Worm (Caenorhabditis elegans): Measurements from ENCODE around the gene aagr-2.
"Not testable (repeated sequence)": the region's sequence is repeated elsewhere in the genome, so short reads cannot be mapped to it uniquely, and the experiment has no call there.

Gene aagr-2

DNA sequence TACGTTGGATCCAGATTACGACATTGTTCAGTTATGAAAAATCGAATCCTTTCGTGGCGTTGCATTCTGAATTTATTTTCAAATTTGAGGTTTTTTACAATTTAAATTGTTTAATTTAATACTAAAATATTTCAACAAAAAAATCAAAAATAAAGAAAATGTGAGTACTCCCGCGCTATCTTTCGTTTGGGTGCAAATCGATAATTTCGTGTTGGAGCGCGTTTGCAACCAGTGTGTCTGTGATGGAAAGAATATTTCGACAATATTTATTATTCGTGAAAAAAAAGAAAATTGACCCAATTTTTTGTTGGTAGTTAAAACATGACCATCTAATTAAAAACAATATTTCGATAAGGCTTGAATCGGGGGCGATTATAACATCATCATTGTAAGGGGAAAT, 23.0 kb downstream of the aagr-2 start, which contains the start of gene R05F9.9 (continued):
- peak; percentile 64 for TF ChIP-seq ama-1 (optimal IDR thresholded peaks at IDR 0.05)
- no peak for TF ChIP-seq ama-1 (GFP tag; optimal IDR thresholded peaks at IDR 0.05)
- no peak for TF ChIP-seq Y56A3A.18 (GFP tag; IDR thresholded peaks at IDR 0.05)
- TF ChIP-seq lir-1 (GFP tag; conservative IDR thresholded peaks at IDR 0.05): no peak
- peak; percentile 37 for TF ChIP-seq ZK185.1 (tag; optimal IDR thresholded peaks at IDR 0.05; ENCODE audit: poor library complexity, severe bottlenecking)
- no peak for TF ChIP-seq pha-4 (tag; optimal IDR thresholded peaks at IDR 0.05)
- no peak for TF ChIP-seq rcor-1 (GFP tag; IDR thresholded peaks at IDR 0.05)
- TF ChIP-seq T26A5.8 (tag; optimal IDR thresholded peaks at IDR 0.05): no peak
- no peak for TF ChIP-seq somi-1 (GFP tag; optimal IDR thresholded peaks at IDR 0.05)
- TF ChIP-seq Y53G8AR.9 (GFP tag; conservative IDR thresholded peaks at IDR 0.05): peak; percentile 86
- no peak for TF ChIP-seq ztf-28 (GFP tag; IDR thresholded peaks at IDR 0.05)
- no peak for TF ChIP-seq lsy-27 (tag; optimal IDR thresholded peaks at IDR 0.05; ENCODE audit: borderline replicate concordance, insufficient read depth)
- no peak for TF ChIP-seq K12H6.12 (tag; optimal IDR thresholded peaks at IDR 0.05)
- peak; percentile 52 for TF ChIP-seq nfyb-1 (GFP tag; IDR thresholded peaks at IDR 0.05)
- TF ChIP-seq tlf-1 (GFP tag; optimal IDR thresholded peaks at IDR 0.05): peak; percentile 8

DNA sequence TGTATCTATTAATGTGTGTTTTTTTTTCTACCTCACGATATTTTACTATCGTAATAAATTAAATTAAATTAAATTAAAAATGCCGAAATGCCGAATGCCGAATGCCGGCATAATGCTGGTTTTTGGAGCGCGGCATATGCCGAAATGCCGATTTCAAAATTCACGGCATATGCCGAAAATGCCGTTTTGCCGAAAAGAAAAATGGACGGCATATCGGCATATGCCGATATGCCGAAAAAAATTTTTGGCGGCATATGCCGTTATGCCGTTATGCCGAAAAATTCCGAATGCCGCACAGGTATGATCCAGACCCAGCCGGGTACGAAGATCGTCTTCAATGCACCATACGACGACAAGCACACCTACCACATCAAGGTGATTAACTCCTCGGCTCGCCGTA, 26.5 kb downstream of the aagr-2 start, which contains the start of gene msp-32:
Gene msp-32 (plus strand): TSS at position 301 of the 400 bp plus-strand sequence.
- TF ChIP-seq C06A6.2 (GFP tag; conservative IDR thresholded peaks at IDR 0.05); ceh-58 (GFP tag; IDR thresholded peaks at IDR 0.05); F49E8.2 (tag; optimal IDR thresholded peaks at IDR 0.05; ENCODE audit: insufficient read depth): not testable (repeated sequence)

DNA sequence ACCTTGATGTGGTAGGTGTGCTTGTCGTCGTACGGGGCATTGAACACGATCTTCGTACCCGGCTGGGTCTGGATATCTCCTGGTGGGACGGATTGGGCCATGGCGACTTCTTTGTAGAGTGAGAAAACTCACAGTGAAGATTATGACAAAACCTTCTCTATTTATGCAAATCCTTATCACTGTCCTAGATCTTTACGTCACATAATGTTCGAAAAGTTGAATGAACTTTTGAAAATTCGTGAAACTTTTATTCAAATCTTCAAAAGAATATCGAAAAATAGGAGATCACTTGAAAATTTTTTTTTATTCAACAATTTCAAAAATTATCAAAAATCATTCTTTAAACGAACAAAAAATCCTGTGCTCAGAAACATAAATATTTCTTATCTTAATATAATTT, 32.5 kb downstream of the aagr-2 start, which contains the start of gene msp-33:
Gene msp-33 (minus strand): TSS at position 101 of the 400 bp plus-strand sequence.
- 0 out of 2 replicates have a peak, but pooled peaks have one; percentile 66 for TF ChIP-seq nhr-120 (GFP tag; IDR thresholded peaks at IDR 0.05)
- no peak for TF ChIP-seq ztf-26 (tag; optimal IDR thresholded peaks at IDR 0.05)

DNA sequence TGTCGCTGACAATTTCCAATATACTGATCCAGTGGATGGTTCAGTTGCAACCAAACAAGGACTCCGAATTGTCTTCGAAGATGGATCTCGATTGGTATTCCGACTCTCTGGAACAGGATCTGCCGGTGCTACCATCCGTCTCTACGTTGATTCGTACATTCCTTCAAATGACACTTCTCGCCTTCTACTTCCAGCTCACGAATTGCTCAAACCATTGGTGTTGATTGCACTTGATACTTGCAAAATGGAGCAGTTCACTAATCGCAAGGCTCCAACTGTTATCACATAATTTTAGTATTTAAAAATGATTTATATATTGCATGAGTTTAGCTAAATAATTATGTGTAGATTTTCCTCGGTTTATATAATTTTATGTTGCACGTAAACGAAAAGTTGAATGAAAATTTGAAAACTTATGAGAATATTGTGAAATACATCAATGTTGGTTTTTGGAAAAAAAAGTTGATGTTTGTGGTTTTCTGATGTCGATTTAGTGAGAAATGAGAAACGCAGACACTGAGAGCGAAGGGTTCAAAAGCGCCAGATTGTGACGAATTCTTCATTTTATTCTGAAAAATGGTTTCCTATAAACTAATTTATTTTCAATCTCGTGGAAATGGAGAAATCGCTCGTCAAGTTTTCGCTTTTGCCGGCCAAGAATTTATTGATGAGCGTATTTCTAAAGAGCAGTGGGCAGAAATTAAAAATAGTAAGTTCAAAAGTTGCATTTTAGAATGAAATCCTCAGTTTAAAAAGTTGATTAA, 33.9 kb downstream of the aagr-2 start, which contains the start of gene gst-9:
Gene gst-9 (plus strand): TSS at position 574 of the 764 bp plus-strand sequence.
- TF ChIP-seq Y53F4B.3 (GFP tag; IDR thresholded peaks at IDR 0.05) (no peak), nhr-90 (tag; optimal IDR thresholded peaks at IDR 0.05) (peak; percentile 36), K11D2.4 (GFP tag; IDR thresholded peaks at IDR 0.05) (peak; percentile 68; the same call in 1 of the 2 replicates), Y53G8AR.9 (GFP tag; conservative IDR thresholded peaks at IDR 0.05) (peak; percentile 83), pbrm-1 (GFP tag; IDR thresholded peaks at IDR 0.05) (0 out of 2 replicates have a peak, but pooled peaks have one; percentile 53), attf-5 (GFP tag; optimal IDR thresholded peaks at IDR 0.05) (peak; percentile 60), cebp-2 (GFP tag; IDR thresholded peaks at IDR 0.05) (0 out of 2 replicates have a peak, but pooled peaks have one; percentile 5), lin-54 (GFP tag; optimal IDR thresholded peaks at IDR 0.05) (peak; percentile 53), lin-40 (tag; optimal IDR thresholded peaks at IDR 0.05) (peak; percentile 44), F52B5.7 (tag; optimal IDR thresholded peaks at IDR 0.05) (peak; percentile 51), hmg-1.2 (GFP tag; IDR thresholded peaks at IDR 0.05) (peak; percentile 36), madf-6 (GFP tag; IDR thresholded peaks at IDR 0.05) (peak; percentile 55; the same call in 1 of the 2 replicates), Y95B8A.8 (GFP tag; IDR thresholded peaks at IDR 0.05) (no peak), F23B12.7 (tag; optimal IDR thresholded peaks at IDR 0.05; ENCODE audit: insufficient read depth) (no peak), F57C9.4 (tag; optimal IDR thresholded peaks at IDR 0.05) (peak; percentile 44), dox-1 (GFP tag; IDR thresholded peaks at IDR 0.05) (peak; percentile 55), lin-35 (GFP tag; optimal IDR thresholded peaks at IDR 0.05) (peak in 1 of 3 experiments; percentile 49), unc-62 (GFP tag; optimal IDR thresholded peaks at IDR 0.05) (no peak), cebp-1 (GFP tag; IDR thresholded peaks at IDR 0.05) (peak; percentile 68), cebp-1 (tag; optimal IDR thresholded peaks at IDR 0.05) (peak; percentile 82), zim-3 (tag; optimal IDR thresholded peaks at IDR 0.05) (peak; percentile 11), ztf-22 (GFP tag; optimal IDR thresholded peaks at IDR 0.05) (peak; percentile 62), snpc-4 (GFP tag; optimal IDR thresholded peaks at IDR 0.05) (no peak), snpc-4 (tag; optimal IDR thresholded peaks at IDR 0.05) (peak in 2 of 4 experiments; percentile 4 to 16)

Data from whole organism, young adult.